Worm (Caenorhabditis elegans) whole organism, L4 larva: ENCODE measurements around the gene msp-3.

ENCODE experiments used
- D1046.2 ChIP-seq: fragments of 200-800 bp; sonication (Bioruptor generic); IDR thresholded peaks from 2 replicates; pipeline ENCODE4 v1.3.6; 2022; ENCODE audit warnings: missing genetic modification characterization, missing compliant biosample characterization
- F44E2.7 ChIP-seq: fragments of 200-800 bp; sonication (Bioruptor generic); IDR thresholded peaks from 2 replicates; pipeline ENCODE4 v2.1.2; 2022; ENCODE audit warnings: missing genetic modification characterization, missing compliant biosample characterization
- F49E8.2 ChIP-seq: sonication (generic microtip); optimal IDR thresholded peaks from 2 replicates; lab custom pipeline; 2016; ENCODE audit warnings: missing compliant biosample characterization, mild to moderate bottlenecking, missing genetic modification characterization, borderline replicate concordance
- R02D3.7 ChIP-seq: fragments of 150-350 bp; sonication (generic microtip); optimal IDR thresholded peaks from 3 replicates; lab custom pipeline; 2014; ENCODE audit warnings: missing biosample characterization, missing genetic modification characterization
- T20F7.1 ChIP-seq: fragments of 200-800 bp; sonication (Bioruptor generic); optimal IDR thresholded peaks from 2 replicates; lab custom pipeline; 2018; ENCODE audit warnings: mild to moderate bottlenecking, missing genetic modification characterization, missing compliant biosample characterization
- ama-1 ChIP-seq: fragments of 150-350 bp; optimal IDR thresholded peaks from 2 replicates; lab custom pipeline; 2014; ENCODE audit warnings: inconsistent platforms, mixed read lengths
- arid-1 ChIP-seq: fragments of 200-800 bp; sonication (Bioruptor generic); conservative IDR thresholded peaks from 2 replicates; pipeline ENCODE4 v1.3.6; 2022; ENCODE audit warnings: missing genetic modification reagents, missing genetic modification characterization, missing compliant biosample characterization
- ceh-62 ChIP-seq: sonication (generic microtip); optimal IDR thresholded peaks from 2 replicates; lab custom pipeline; 2017; ENCODE audit warnings: missing biosample characterization, missing genetic modification characterization
- ceh-82 ChIP-seq: sonication (generic microtip); optimal IDR thresholded peaks from 2 replicates; lab custom pipeline; 2017; ENCODE audit warnings: missing biosample characterization, missing genetic modification characterization
- daf-16 ChIP-seq, 3 experiments: sonication (generic microtip); optimal IDR thresholded peaks; 2 replicates each; lab custom pipeline; 2016 to 2017; ENCODE audit warnings: missing genetic modification characterization in 3 of 3, missing genetic modification reagents in 3 of 3, mild to moderate bottlenecking in 2 of 3, missing compliant biosample characterization in 2 of 3, missing biosample characterization in 1 of 3, moderate library complexity in 1 of 3
- dmd-6 ChIP-seq: fragments of 200-800 bp; sonication (Bioruptor generic); IDR thresholded peaks from 2 replicates; pipeline ENCODE4 v1.3.6; 2022; ENCODE audit warnings: missing genetic modification reagents, missing genetic modification characterization, missing compliant biosample characterization
- dve-1 ChIP-seq: sonication (generic microtip); optimal IDR thresholded peaks from 2 replicates; lab custom pipeline; 2017; ENCODE audit warnings: antibody characterized with exemption, mild to moderate bottlenecking, missing genetic modification characterization, missing compliant biosample characterization; ENCODE audit not compliant: insufficient read depth
- fkh-10 ChIP-seq: fragments of 150-350 bp; optimal IDR thresholded peaks from 2 replicates; lab custom pipeline; 2014; ENCODE audit warnings: missing biosample characterization, missing genetic modification reagents, missing genetic modification characterization
- fos-1 ChIP-seq: fragments of 150-350 bp; optimal IDR thresholded peaks from 2 replicates; lab custom pipeline; 2014; ENCODE audit warnings: missing biosample characterization, missing genetic modification characterization
- hif-1 ChIP-seq, 2 experiments: sonication (generic microtip); optimal IDR thresholded peaks; 2 replicates each; lab custom pipeline; 2016 to 2017; ENCODE audit warnings: missing compliant biosample characterization in 2 of 2, missing genetic modification characterization in 2 of 2, missing genetic modification reagents in 2 of 2, missing genotype in 2 of 2, mild to moderate bottlenecking in 1 of 2
- hlh-11 ChIP-seq: fragments of 200-800 bp; sonication (Bioruptor generic); optimal IDR thresholded peaks from 2 replicates; lab custom pipeline; 2018; ENCODE audit warnings: mild to moderate bottlenecking, missing genetic modification characterization, missing compliant biosample characterization
- hlh-30 ChIP-seq: sonication (generic microtip); optimal IDR thresholded peaks from 2 replicates; lab custom pipeline; 2017; ENCODE audit warnings: antibody characterized with exemption, mild to moderate bottlenecking, missing genetic modification characterization, missing compliant biosample characterization; ENCODE audit not compliant: insufficient read depth
- lin-1 ChIP-seq: fragments of 200-800 bp; sonication (Bioruptor generic); IDR thresholded peaks from 2 replicates; pipeline ENCODE4 v1.3.6; 2022; ENCODE audit warnings: missing genetic modification reagents, missing genetic modification characterization, missing compliant biosample characterization
- lin-29 ChIP-seq: fragments of 200-800 bp; sonication (Bioruptor generic); IDR thresholded peaks from 2 replicates; pipeline ENCODE4 v1.3.6; 2022; ENCODE audit warnings: missing genetic modification reagents, missing genetic modification characterization, missing compliant biosample characterization
- madf-5 ChIP-seq, 2 experiments: fragments of 200-800 bp; sonication (Bioruptor generic); IDR thresholded peaks; 2 replicates each; pipeline ENCODE4 v1.3.6; 2022; ENCODE audit warnings: missing compliant biosample characterization in 2 of 2, missing genetic modification characterization in 2 of 2
- madf-9 ChIP-seq: fragments of 200-800 bp; sonication (Bioruptor generic); conservative IDR thresholded peaks from 2 replicates; pipeline ENCODE4 v1.3.6; 2022; ENCODE audit warnings: missing genetic modification reagents, missing genetic modification characterization, missing compliant biosample characterization
- mdl-1 ChIP-seq, 2 experiments: fragments of 150-350 bp in 1 of 2; sonication (generic microtip) in 1 of 2; optimal IDR thresholded peaks; 2 replicates each; lab custom pipeline; 2014 to 2017; ENCODE audit warnings: missing biosample characterization in 2 of 2, missing genetic modification characterization in 2 of 2
- mdt-29 ChIP-seq: fragments of 200-800 bp; sonication (Bioruptor generic); IDR thresholded peaks from 2 replicates; pipeline ENCODE4 v1.3.6; 2022; ENCODE audit warnings: missing genetic modification reagents, missing genetic modification characterization, missing compliant biosample characterization
- nhr-10 ChIP-seq: fragments of 150-350 bp; optimal IDR thresholded peaks from 2 replicates; lab custom pipeline; 2014; ENCODE audit warnings: missing biosample characterization, missing genetic modification characterization
- nhr-102 ChIP-seq: sonication (generic microtip); optimal IDR thresholded peaks from 2 replicates; lab custom pipeline; 2016; ENCODE audit warnings: mild to moderate bottlenecking, missing genetic modification characterization, moderate library complexity, missing compliant biosample characterization
- nhr-11 ChIP-seq: fragments of 150-350 bp; optimal IDR thresholded peaks from 2 replicates; lab custom pipeline; 2014; ENCODE audit warnings: missing biosample characterization, missing genetic modification characterization
- nhr-111 ChIP-seq: fragments of 200-800 bp; sonication (Bioruptor generic); optimal IDR thresholded peaks from 2 replicates; lab custom pipeline; 2018; ENCODE audit warnings: mild to moderate bottlenecking, missing genetic modification characterization, missing compliant biosample characterization
- nhr-237 ChIP-seq: sonication (generic microtip); optimal IDR thresholded peaks from 2 replicates; lab custom pipeline; 2017; ENCODE audit warnings: missing biosample characterization, missing genetic modification characterization
- nhr-25 ChIP-seq: sonication (generic microtip); optimal IDR thresholded peaks from 2 replicates; lab custom pipeline; 2017; ENCODE audit warnings: missing genetic modification characterization, mild to moderate bottlenecking, missing compliant biosample characterization, antibody characterized with exemption, moderate library complexity, borderline replicate concordance; ENCODE audit not compliant: insufficient read depth
- nhr-28 ChIP-seq: fragments of 150-350 bp; optimal IDR thresholded peaks from 2 replicates; lab custom pipeline; 2014; ENCODE audit warnings: missing biosample characterization, missing genetic modification characterization
- nhr-41 ChIP-seq: fragments of 200-800 bp; sonication (Bioruptor generic); IDR thresholded peaks from 2 replicates; pipeline ENCODE4 v1.3.6; 2022; ENCODE audit warnings: missing genetic modification reagents, missing genetic modification characterization, missing compliant biosample characterization
- nhr-42 ChIP-seq: fragments of 200-800 bp; sonication (Bioruptor generic); IDR thresholded peaks from 2 replicates; pipeline ENCODE4 v1.3.6; 2022; ENCODE audit warnings: missing genetic modification characterization, missing compliant biosample characterization
- nhr-48 ChIP-seq: sonication (generic microtip); optimal IDR thresholded peaks from 2 replicates; lab custom pipeline; 2016; ENCODE audit warnings: mild to moderate bottlenecking, missing genetic modification characterization, missing compliant biosample characterization
- nhr-76 ChIP-seq: fragments of 150-350 bp; optimal IDR thresholded peaks from 2 replicates; lab custom pipeline; 2014; ENCODE audit warnings: missing biosample characterization, missing genetic modification characterization
- nhr-77 ChIP-seq: fragments of 150-350 bp; optimal IDR thresholded peaks from 2 replicates; lab custom pipeline; 2014; ENCODE audit warnings: missing biosample characterization, missing genetic modification characterization
- php-3 ChIP-seq: fragments of 200-800 bp; sonication (Bioruptor generic); IDR thresholded peaks from 2 replicates; pipeline ENCODE4 v1.3.6; 2022; ENCODE audit warnings: missing genetic modification reagents, missing genetic modification characterization, missing compliant biosample characterization
- pqm-1 ChIP-seq: sonication (generic microtip); optimal IDR thresholded peaks from 2 replicates; lab custom pipeline; 2017; ENCODE audit warnings: missing biosample characterization, missing genetic modification characterization
- saeg-2 ChIP-seq: fragments of 200-800 bp; sonication (Bioruptor generic); IDR thresholded peaks from 2 replicates; pipeline ENCODE4 v1.3.6; 2022; ENCODE audit warnings: missing genetic modification reagents, missing genetic modification characterization, missing compliant biosample characterization
- sdz-12 ChIP-seq: fragments of 200-800 bp; sonication (Bioruptor generic); optimal IDR thresholded peaks from 2 replicates; lab custom pipeline; 2018; ENCODE audit warnings: mild to moderate bottlenecking, missing genetic modification characterization, missing compliant biosample characterization
- snpc-1.2 ChIP-seq: fragments of 200-800 bp; sonication (Bioruptor generic); IDR thresholded peaks from 2 replicates; pipeline ENCODE4 v1.3.6; 2022; ENCODE audit warnings: missing genetic modification reagents, missing genetic modification characterization, missing compliant biosample characterization
- spr-3 ChIP-seq: fragments of 200-800 bp; sonication (Bioruptor generic); optimal IDR thresholded peaks from 2 replicates; lab custom pipeline; 2018; ENCODE audit warnings: mild to moderate bottlenecking, missing genetic modification characterization, missing compliant biosample characterization
- tag-97 ChIP-seq: fragments of 200-800 bp; sonication (Bioruptor generic); IDR thresholded peaks from 2 replicates; pipeline ENCODE4 v1.3.6; 2022; ENCODE audit warnings: missing genetic modification characterization, missing compliant biosample characterization
- tra-1 ChIP-seq: fragments of 200-800 bp; sonication (Bioruptor generic); IDR thresholded peaks from 2 replicates; pipeline ENCODE4 v1.3.6; 2022; ENCODE audit warnings: missing genetic modification reagents, missing genetic modification characterization, missing compliant biosample characterization
- unc-39 ChIP-seq: sonication (generic microtip); optimal IDR thresholded peaks from 2 replicates; lab custom pipeline; 2017; ENCODE audit warnings: missing biosample characterization, missing genetic modification characterization
- zag-1 ChIP-seq: fragments of 150-350 bp; optimal IDR thresholded peaks from 2 replicates; lab custom pipeline; 2014; ENCODE audit warnings: missing biosample characterization, missing genetic modification characterization
- zfp-3 ChIP-seq: fragments of 200-800 bp; sonication (Bioruptor generic); conservative IDR thresholded peaks from 2 replicates; pipeline ENCODE4 v1.3.6; 2022; ENCODE audit warnings: missing genetic modification reagents, missing genetic modification characterization, missing compliant biosample characterization

The msp-3 gene

DNA sequence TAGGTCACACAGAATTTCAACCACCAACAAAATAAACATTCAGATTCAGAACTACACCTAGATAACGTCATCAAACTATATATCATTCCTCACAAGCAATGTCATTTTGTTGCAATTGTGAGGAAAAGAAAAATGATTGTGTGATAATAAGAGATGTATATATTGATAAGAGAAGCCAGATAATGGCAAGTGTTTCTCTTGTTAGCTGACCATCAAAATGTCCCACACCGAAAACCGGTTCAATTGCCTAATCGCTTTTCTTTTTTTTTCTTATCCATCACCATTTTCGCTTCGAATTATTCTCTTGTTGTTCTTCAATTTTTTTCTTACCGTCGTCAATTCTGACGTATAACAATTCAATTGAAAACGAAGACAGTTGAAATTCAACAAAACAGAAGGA, 13.6 kb downstream of the msp-3 start (continued):
- no peak for TF ChIP-seq spr-3 (GFP tag; lab: Kevin White, UChicago)
- TF ChIP-seq tag-97 (GFP tag; lab: Robert Waterston, UW) = no peak
- TF ChIP-seq sdz-12 = no peak
- no peak for TF ChIP-seq unc-39 (tag; lab: Kevin White, UChicago)
- no peak for TF ChIP-seq T20F7.1 (GFP tag; lab: Kevin White, UChicago)
- TF ChIP-seq F49E8.2 (tag; lab: Kevin White, UChicago) = no peak
- no peak for TF ChIP-seq nhr-111
- TF ChIP-seq nhr-25 (tag; lab: Kevin White, UChicago) = peak; percentile 26
- TF ChIP-seq saeg-2 (GFP tag; lab: Robert Waterston, UW) = no peak
- TF ChIP-seq mdl-1 (tag; optimal IDR thresholded peaks at IDR 0.05; lab: Kevin White, UChicago) = no peak
- no peak for TF ChIP-seq zfp-3
- no peak for TF ChIP-seq fos-1 (tag; lab: Kevin White, UChicago)
- no peak for TF ChIP-seq fkh-10
- no peak for TF ChIP-seq R02D3.7
- no peak for TF ChIP-seq F44E2.7 (GFP tag; lab: Robert Waterston, UW)
- no peak for TF ChIP-seq nhr-42 (GFP tag; lab: Robert Waterston, UW)
- no peak for TF ChIP-seq nhr-237
- no peak for TF ChIP-seq mdt-29 (GFP tag; lab: Robert Waterston, UW)
- TF ChIP-seq arid-1 (GFP tag; lab: Robert Waterston, UW) = no peak
- no peak for TF ChIP-seq php-3 (GFP tag; lab: Robert Waterston, UW)
- TF ChIP-seq lin-29 (GFP tag; lab: Robert Waterston, UW) = no peak
- TF ChIP-seq, all 104 proteins: peak for 6

DNA sequence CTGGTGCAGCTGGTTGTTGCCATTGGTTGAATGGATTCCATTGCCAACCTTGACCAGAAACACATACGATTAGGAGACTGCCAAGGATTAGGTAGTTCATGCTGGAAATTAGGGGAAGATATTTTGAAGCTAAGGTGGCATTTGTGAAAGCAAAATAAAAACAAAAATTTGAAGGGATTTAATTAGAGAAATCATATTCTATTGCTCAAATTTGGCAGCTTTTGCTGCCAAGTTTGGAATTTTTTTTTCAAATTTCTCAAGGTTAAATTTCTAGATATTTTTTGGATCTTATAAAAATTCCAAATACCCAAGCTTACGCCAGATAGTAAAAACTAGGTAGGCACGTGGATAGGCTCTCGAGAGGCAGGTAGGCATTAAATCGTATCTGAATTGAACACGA, 14.8 kb downstream of the msp-3 start, which contains the start of gene F26G1.5:
Gene F26G1.5, minus strand, starts transcription at position 101 of the 400 bp plus-strand sequence.
- TF ChIP-seq ceh-62 (tag; lab: Kevin White, UChicago) (no peak), nhr-11 (tag; lab: Kevin White, UChicago) (no peak), ceh-82 (tag; lab: Kevin White, UChicago) (no peak)

DNA sequence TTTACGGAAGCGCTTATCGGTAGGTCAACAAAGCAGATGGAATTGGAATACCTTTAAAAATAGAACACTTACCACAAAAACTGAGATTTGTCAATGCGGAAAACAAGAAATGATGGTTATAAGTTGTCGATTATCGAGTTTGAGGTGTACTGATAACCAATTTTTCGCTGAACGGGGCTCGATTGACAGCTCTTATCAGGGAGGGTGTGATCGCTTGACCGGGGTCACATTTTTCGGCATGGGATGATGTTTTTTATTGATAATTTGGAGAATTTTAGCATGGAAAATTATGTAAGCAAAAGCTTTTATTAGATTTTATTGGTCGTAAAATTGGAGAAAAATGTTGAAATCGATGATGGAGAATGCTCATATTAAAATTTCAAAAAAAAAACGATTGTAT, 16.2 kb downstream of the msp-3 start:
- no peak for TF ChIP-seq F49E8.2 (tag; lab: Kevin White, UChicago)
- TF ChIP-seq ceh-82 (tag; lab: Kevin White, UChicago) = no peak
- peak; percentile 90 for TF ChIP-seq hlh-11 (tag; lab: Kevin White, UChicago)
- peak; percentile 92 for TF ChIP-seq dmd-6 (GFP tag; lab: Robert Waterston, UW)
- no peak for TF ChIP-seq saeg-2 (GFP tag; lab: Robert Waterston, UW)
- peak; percentile 62 for TF ChIP-seq hlh-30 (tag; lab: Kevin White, UChicago)
- TF ChIP-seq nhr-48 = peak; percentile 34
- TF ChIP-seq mdl-1 (tag; optimal IDR thresholded peaks at IDR 0.05; lab: Kevin White, UChicago) = peak in 1 of 2 experiments; percentile 13
- TF ChIP-seq lin-1 = peak; percentile 61
- no peak for TF ChIP-seq madf-9
- peak; percentile 29 for TF ChIP-seq nhr-77 (tag; lab: Kevin White, UChicago)
- TF ChIP-seq D1046.2 (GFP tag; lab: Robert Waterston, UW) = no peak
- TF ChIP-seq mdt-29 (GFP tag; lab: Robert Waterston, UW) = 0 out of 2 replicates have a peak, but pooled peaks have one; percentile 33
- peak; percentile 78; the same call in 1 of the 2 replicates for TF ChIP-seq nhr-41 (GFP tag; lab: Robert Waterston, UW)
- TF ChIP-seq nhr-10 (tag; lab: Kevin White, UChicago) = no peak
- no peak for TF ChIP-seq madf-5 (GFP tag; IDR thresholded peaks at IDR 0.05; lab: Robert Waterston, UW)
- 0 out of 2 replicates have a peak, but pooled peaks have one; percentile 42 for TF ChIP-seq tra-1 (GFP tag; lab: Robert Waterston, UW)
- TF ChIP-seq ama-1 (lab: Kevin White, UChicago) = no peak
- no peak for TF ChIP-seq nhr-76 (tag; lab: Kevin White, UChicago)
- no peak for TF ChIP-seq hif-1 (tag; optimal IDR thresholded peaks at IDR 0.05; lab: Kevin White, UChicago)
- TF ChIP-seq nhr-102 = peak; percentile 63
- no peak for TF ChIP-seq daf-16 (GFP tag; optimal IDR thresholded peaks at IDR 0.05; lab: Kevin White, UChicago)
- TF ChIP-seq daf-16 (tag; optimal IDR thresholded peaks at IDR 0.05; lab: Kevin White, UChicago) = peak; percentile 97
- peak; percentile 98 for TF ChIP-seq php-3 (GFP tag; lab: Robert Waterston, UW)
- peak; percentile 98 for TF ChIP-seq pqm-1 (tag; lab: Kevin White, UChicago)
- TF ChIP-seq zag-1 = no peak
- no peak for TF ChIP-seq fos-1 (tag; lab: Kevin White, UChicago)
- peak; percentile 91 for TF ChIP-seq dve-1 (tag; lab: Kevin White, UChicago)
- no peak for TF ChIP-seq snpc-1.2 (GFP tag; lab: Robert Waterston, UW)
- TF ChIP-seq nhr-237 = no peak
- TF ChIP-seq nhr-28 = peak; percentile 84
- TF ChIP-seq ceh-62 (tag; lab: Kevin White, UChicago) = no peak
